Fruit fly (Drosophila melanogaster) whole organism, wandering third instar larva: ENCODE measurements around the gene TM9SF2.

ENCODE experiments used
- Abd-B ChIP-seq: fragments of >200 bp; optimal IDR thresholded peaks from 2 replicates; lab custom pipeline; 2017; ENCODE audit warnings: missing biosample characterization, missing genetic modification characterization
- CG32264 ChIP-seq: fragments of 200-800 bp; sonication (Bioruptor generic); optimal IDR thresholded peaks from 2 replicates; lab custom pipeline; 2016; ENCODE audit warnings: missing biosample characterization, missing genetic modification characterization
- CG9705 ChIP-seq: fragments of 200-800 bp; sonication (Bioruptor generic); optimal IDR thresholded peaks from 2 replicates; lab custom pipeline; 2018; ENCODE audit warnings: missing biosample characterization, mild to moderate bottlenecking, missing genetic modification characterization
- CrebA ChIP-seq: fragments of 200-800 bp; sonication (Bioruptor generic); optimal IDR thresholded peaks from 2 replicates; lab custom pipeline; 2016; ENCODE audit warnings: missing biosample characterization, mild to moderate bottlenecking, missing genetic modification characterization, borderline replicate concordance
- GATAd ChIP-seq: sonication (Bioruptor generic); optimal IDR thresholded peaks from 2 replicates; lab custom pipeline; 2016; ENCODE audit warnings: missing biosample characterization, missing genetic modification characterization
- Myc ChIP-seq: fragments of >200 bp; optimal IDR thresholded peaks from 2 replicates; lab custom pipeline; 2017
- br ChIP-seq: fragments of 200-800 bp; sonication (Bioruptor generic); optimal IDR thresholded peaks from 2 replicates; lab custom pipeline; 2016; ENCODE audit warnings: missing biosample characterization, missing genetic modification characterization
- dsf ChIP-seq: sonication (Bioruptor generic); optimal IDR thresholded peaks from 2 replicates; lab custom pipeline; 2016; ENCODE audit warnings: missing biosample characterization, missing genetic modification characterization, borderline replicate concordance
- fru ChIP-seq: fragments of 200-800 bp; sonication (Bioruptor generic); optimal IDR thresholded peaks from 3 replicates; lab custom pipeline; 2016; ENCODE audit warnings: missing biosample characterization, mild to moderate bottlenecking, missing genetic modification characterization
- jim ChIP-seq: fragments of 175-275, 200-325 bp; sonication (Bioruptor generic); optimal IDR thresholded peaks from 2 replicates; lab custom pipeline; 2016; ENCODE audit warnings: missing biosample characterization, mild to moderate bottlenecking, missing genetic modification characterization
- pan ChIP-seq: fragments of >200 bp; optimal IDR thresholded peaks from 2 replicates; lab custom pipeline; 2017

- TF ChIP-seq fru (GFP tag; lab: Kevin White, UChicago) (no peak), Abd-B (GFP tag; lab: Kevin White, UChicago) (no peak), jim (no peak), pan (no peak), br (GFP tag; lab: Kevin White, UChicago) (no peak), CG9705 (no peak), CG32264 (no peak), dsf (no peak), CrebA (GFP tag; lab: Kevin White, UChicago) (no peak), Myc (lab: Kevin White, UChicago) (no peak), GATAd (GFP tag; lab: Kevin White, UChicago) (no peak)
Observed at dm6 chr2L:20714468-20715404, 19.4 kb downstream of the TM9SF2 start, which contains the start of gene Hr38.
